Fruit fly (Drosophila melanogaster) Kc167 (cell line): Measurements from ENCODE around the gene bsf.

Source experiments
- Myc ChIP-seq: fragments of >200 bp; optimal IDR thresholded peaks from 2 replicates; lab custom pipeline; 2017; ENCODE audit warnings: missing external identifiers
- Sin3A ChIP-seq: fragments of >200 bp; optimal IDR thresholded peaks from 2 replicates; lab custom pipeline; 2018; ENCODE audit warnings: missing external identifiers
- h ChIP-seq: fragments of >200 bp; optimal IDR thresholded peaks from 3 replicates; lab custom pipeline; 2018; ENCODE audit warnings: missing external identifiers
- insv ChIP-seq: fragments of >200 bp; optimal IDR thresholded peaks from 3 replicates; lab custom pipeline; 2018; ENCODE audit warnings: missing external identifiers
- psq ChIP-seq: fragments of >200 bp; optimal IDR thresholded peaks from 2 replicates; lab custom pipeline; 2017; ENCODE audit warnings: missing external identifiers
- ttk ChIP-seq: sonication (Bioruptor generic); optimal IDR thresholded peaks from 2 replicates; lab custom pipeline; 2017; ENCODE audit warnings: missing external identifiers

The bsf gene

DNA sequence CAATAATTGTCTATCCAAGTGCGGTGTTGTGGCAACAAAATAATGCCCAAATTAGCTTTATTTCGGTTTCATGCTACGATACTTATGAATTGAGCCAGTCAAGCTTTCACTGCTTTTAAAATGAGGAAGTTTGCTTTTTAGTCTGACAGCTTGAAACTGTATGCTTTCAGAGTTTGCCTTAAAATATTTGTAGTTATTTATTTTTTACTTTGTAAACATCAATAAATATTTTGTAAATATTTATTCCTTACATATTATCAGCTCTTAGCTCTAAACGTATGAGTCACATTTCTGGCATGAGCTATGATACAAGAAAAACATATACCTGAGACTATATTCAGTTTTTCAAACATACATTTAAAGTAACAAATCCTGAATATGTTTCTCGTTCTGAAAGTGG lies 26.7 kb upstream of the bsf start:
- TF ChIP-seq h (lab: Kevin White, UChicago) (no peak), Sin3A (no peak), Myc (no peak), psq (lab: Kevin White, UChicago) (no peak), ttk (lab: Kevin White, UChicago) (no peak)

DNA sequence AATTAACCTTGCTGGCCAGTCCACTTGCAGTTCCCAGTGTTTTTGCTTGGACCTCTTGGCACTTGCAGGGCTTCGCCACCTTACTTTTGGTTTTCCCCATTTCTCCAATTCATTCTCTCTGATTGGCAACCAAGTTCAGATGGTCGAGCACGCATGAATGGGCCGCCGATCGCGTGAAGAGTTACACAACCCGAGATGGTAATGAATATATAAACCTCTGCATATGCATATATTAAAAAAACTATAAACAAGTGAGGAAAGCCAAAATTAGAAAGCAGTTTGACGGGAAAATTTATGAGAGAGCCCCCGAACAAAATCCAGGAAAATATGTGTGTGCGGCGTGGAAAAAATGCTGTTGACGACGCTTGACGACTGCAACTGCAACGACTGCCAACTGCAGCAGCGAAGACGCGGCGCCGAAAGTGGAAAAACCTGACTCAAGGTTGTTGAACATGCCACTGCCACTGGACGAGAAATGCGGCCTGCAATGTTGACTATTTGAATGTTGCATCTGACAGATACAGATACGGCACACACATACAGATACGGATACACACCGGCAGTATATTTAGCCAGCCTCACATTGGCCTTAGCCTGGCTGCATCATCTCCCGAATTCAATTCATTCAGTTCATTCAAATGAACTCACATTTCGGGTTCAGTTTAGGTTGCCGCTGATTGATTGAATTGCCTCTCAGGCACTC lies 26.1 kb upstream of the bsf start:
- TF ChIP-seq Myc, result no peak
- TF ChIP-seq psq (lab: Kevin White, UChicago), result no peak

DNA sequence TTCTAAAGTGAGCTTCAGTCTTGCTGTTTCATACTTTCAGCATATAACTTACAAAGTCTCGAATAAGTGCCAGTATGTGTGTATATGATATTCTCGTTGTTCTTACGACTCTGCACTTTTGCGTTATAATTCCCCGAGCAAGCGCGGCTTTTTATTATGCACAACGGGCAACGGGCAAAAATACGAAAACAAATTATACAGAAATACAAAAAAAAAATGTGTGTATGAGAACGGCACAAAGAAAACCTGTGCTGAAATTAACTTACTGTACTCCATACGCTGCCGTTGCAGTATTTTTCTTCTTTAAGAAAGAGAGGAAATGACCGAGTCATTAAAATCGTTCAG lies 24.8 kb upstream of the bsf start:
- TF ChIP-seq h (lab: Kevin White, UChicago) (no peak), Myc (no peak), ttk (lab: Kevin White, UChicago) (no peak), Sin3A (no peak), psq (lab: Kevin White, UChicago) (no peak), insv (no peak)

DNA sequence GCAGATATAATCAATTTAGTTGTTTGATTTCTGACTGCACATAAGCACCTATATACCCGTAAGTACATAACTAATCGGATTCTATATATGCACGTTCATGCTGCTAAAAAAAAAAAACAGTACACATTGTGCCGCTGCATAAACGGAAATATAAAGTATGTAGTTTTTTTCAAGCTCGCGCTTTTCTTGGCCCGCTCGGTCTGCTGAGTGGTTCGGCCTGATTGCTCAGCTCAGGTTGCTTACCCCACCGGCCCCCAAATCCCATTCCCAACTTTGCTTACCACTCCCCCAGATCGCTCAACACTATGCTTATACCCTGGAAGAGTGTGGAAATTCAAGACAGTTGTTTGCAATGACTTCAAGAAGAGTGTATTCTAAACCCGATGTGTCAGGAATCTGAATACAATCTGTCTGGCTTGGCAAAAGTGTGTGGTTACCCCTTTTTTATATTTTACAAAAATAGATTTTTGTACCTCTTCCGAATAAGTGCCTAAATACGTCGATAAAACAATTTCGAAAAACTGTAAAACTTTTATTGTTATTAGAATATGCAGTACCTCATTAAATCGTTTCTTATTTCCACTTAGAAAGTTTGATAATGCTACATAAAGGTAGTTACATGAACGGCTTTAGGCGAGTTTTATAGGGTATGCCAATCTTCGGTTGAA lies 24.3 kb upstream of the bsf start:
- TF ChIP-seq h (lab: Kevin White, UChicago) (no peak), insv (no peak), Sin3A (no peak), psq (lab: Kevin White, UChicago) (no peak), Myc (no peak), ttk (lab: Kevin White, UChicago) (no peak)

DNA sequence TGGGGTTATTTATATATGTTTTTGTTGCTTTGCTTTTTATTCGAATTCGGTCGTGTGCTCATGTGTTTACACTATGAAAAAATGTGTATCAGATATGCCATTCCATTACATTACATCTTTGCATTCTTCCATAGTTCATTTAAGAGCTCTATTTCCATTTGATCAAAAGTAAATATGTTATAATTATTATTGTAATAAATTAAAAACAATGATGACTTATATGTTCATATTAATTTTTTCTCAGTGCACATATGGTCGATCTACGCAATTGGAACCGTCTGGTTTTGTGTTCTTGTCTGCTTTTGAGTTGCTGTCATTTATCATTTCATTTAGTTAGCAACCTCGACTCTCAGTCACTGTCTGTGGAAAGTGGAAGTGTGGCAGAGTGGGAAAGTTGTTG lies 23.1 kb upstream of the bsf start:
- no peak for TF ChIP-seq insv
- TF ChIP-seq ttk (lab: Kevin White, UChicago), result no peak
- no peak for TF ChIP-seq Sin3A
- no peak for TF ChIP-seq psq (lab: Kevin White, UChicago)

DNA sequence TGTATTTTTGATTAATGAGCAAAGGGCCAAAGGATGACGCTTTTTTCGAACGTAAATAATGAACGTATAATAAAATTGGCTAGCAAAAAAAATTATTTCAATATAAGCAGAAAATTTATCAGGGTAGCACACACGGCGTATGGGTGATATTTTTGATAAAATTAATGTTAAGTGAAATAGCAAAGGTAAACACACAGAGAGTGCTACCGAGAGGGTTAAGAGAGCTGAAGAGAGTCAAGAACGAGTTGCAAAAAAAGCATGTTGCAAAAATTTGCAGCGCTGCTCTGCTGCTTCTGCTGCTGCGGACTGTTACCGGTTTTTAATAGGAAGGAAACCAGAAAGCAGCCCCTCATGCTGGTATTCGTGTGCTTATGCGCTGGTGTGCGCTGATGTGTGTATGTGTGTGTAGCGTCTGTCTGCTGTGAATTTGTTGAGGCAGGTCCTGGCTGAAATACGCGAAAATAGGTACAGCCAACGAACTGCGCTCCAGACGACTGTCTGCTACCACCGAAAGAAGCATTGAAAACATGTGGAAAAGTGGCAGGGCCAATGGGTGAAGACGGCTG lies 15.2 kb upstream of the bsf start:
- no peak for TF ChIP-seq psq (lab: Kevin White, UChicago)

DNA sequence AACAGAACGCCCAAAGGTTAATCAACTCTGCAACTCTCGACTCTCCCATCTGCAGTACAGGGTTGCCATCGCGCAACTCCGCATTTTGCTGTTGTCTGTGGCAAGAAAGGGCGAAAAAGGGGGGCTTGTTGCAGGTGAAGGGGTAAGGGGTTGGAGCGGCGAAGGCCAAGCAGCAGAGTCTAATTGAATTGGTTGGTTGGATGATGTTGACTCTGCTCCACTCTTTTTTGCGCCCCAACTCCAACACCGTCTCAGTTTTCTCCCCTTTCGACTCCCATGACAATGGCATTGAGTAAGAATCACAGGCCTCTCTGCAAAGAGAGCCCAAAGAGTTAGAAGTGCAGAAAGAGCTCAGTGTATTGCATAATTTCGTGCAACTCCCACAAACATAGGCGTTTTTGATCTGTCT lies 14.2 kb upstream of the bsf start:
- TF ChIP-seq Sin3A (no peak), Myc (no peak), insv (no peak), h (lab: Kevin White, UChicago) (no peak), ttk (lab: Kevin White, UChicago) (no peak), psq (lab: Kevin White, UChicago) (no peak)

DNA sequence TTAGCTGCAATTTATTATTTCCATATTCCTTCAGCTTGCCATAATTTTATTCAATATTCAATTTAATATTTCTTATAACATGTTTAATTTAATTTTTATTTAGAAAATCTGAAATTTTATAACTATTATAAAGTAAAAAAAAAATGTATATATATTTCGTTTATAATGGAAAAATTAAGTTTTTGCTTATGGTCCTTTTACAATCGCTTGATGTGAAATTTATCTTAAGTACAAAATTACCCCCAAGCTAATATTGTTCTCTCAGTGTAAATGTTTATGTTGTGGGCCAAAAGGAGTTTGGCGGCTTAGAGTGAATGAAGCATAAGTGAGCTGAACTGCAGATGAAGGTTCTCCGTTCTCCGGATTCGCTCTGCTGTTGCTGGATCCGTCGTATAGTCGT lies 13.6 kb upstream of the bsf start:
- TF ChIP-seq Sin3A (no peak), insv (no peak), ttk (lab: Kevin White, UChicago) (no peak), Myc (no peak), h (lab: Kevin White, UChicago) (no peak), psq (lab: Kevin White, UChicago) (no peak)

DNA sequence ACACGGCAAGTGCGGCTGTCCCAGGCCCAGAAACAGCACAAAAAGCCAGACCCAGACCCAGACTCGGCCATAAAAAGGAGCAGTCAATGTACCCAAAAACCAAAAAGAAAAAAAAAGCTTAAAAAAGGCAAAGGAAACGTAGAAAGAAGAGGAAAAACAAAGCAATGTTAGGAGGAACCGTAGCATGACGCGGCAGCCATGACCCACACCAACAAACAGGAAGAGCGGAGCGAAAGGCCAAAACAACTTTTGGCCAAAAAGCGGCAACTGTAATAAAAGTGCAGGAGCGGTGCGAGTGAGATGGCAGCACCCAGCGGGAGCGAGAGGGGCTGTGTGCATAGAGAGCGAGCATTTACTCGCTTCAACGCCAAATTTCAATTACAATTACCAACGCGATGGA lies 13.1 kb upstream of the bsf start:
- no peak for TF ChIP-seq psq (lab: Kevin White, UChicago)
- TF ChIP-seq h (lab: Kevin White, UChicago), result no peak
- no peak for TF ChIP-seq ttk (lab: Kevin White, UChicago)
- no peak for TF ChIP-seq insv
- TF ChIP-seq Myc, result no peak
- no peak for TF ChIP-seq Sin3A

DNA sequence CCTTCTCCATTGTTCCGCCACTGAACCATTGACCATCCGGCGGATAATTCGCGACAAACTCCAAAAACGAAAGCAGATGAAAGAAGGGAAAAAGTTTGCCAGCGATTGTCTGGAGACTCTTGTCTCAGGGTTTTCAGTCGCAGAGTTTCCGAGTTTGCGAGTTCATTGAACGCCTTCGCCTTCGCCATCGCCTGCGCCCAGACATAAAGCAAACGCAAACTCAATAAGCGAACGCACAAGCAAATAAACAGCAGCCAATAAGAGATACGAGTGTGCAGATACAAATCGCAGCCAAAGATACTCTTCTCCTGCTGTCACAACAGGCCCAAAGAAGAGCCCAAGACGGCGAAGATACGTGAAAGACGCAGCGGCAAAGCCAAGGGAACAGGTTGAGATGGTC lies 12.3 kb upstream of the bsf start:
- TF ChIP-seq h (lab: Kevin White, UChicago) (no peak), Sin3A (no peak), psq (lab: Kevin White, UChicago) (no peak)

DNA sequence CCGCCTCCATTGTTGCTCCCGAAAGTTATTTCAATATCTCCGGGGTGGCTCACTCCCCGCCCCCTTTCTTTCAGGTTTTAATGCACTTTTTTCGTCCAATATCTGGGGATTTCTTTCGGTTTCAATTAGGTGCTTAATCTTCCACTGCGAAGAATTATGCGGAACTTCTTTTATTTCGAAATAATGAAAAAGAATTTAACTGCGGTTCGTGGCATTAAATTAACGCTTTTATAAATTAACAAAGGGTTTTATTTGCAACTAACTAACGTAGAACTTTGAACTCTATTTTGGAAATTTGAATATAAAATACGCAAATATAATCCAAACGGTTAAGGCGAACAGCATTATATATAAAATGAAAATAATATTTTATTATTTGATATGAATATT lies 11.8 kb upstream of the bsf start:
- no peak for TF ChIP-seq psq (lab: Kevin White, UChicago)
- TF ChIP-seq h (lab: Kevin White, UChicago), result no peak
- no peak for TF ChIP-seq Myc
- no peak for TF ChIP-seq ttk (lab: Kevin White, UChicago)
- no peak for TF ChIP-seq Sin3A
- no peak for TF ChIP-seq insv

DNA sequence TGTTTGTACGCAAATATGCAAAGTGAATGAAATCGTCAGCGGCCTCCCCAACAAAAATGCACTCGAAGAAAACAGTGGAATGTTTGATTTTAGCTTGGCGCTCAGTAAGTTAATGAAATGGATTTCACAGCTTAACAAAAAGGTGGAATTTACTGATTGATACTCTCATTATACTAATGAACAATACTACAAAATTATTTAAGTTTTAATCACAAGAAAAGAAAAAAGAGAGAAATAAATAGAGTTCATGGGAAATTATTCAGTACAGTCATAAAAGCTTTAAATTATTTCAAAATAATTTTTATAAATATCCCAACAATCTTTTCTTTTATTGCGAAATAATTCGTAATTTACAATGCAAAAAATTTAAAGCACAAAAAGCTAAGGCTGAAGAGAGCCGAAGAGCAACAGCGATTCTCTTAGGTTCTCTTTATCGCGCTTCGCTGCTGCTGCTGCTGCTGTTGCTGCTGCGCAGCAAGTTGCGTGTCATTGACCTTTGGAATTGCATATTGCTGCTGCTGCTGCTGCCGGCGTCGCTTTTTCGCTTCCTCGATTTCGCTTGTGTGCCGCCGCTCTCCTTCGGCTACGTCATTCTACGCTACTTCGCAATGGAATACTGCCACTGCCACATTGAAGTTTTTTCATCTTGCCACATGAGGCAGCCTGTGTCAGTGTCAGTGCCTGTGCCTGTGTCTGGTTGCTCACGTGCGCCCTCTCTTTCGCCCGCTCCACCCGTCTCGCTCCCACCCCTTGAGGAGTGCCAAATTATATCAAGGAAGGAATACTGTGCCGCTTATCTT lies 11.2 kb upstream of the bsf start:
- TF ChIP-seq Sin3A (no peak), Myc (no peak)

DNA sequence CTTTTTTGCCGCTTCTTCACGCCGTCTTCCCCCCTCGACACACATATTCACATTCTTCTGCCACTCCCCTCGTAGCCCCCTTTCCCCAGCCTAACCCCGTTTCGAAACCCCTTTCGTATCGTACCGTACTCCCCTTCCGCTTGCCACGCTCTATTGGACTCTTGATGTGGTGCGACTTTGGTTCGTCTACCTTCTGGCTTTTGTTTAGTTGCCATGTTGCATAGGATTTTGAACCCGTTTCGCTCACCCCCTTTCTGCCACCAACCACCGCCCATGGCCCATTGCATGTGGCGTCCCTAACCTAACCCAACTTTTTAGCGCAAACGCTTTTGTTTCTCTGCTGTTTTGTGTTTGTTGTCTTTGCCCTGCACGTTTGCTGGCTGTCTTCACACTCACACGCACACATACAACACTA lies 9.7 kb upstream of the bsf start:
- no peak for TF ChIP-seq Sin3A
- no peak for TF ChIP-seq h (lab: Kevin White, UChicago)
- TF ChIP-seq ttk (lab: Kevin White, UChicago), result no peak
- no peak for TF ChIP-seq Myc
- TF ChIP-seq psq (lab: Kevin White, UChicago), result no peak
- no peak for TF ChIP-seq insv
